Fruit fly (Drosophila melanogaster) whole organism, embryonic: ENCODE measurements around the gene wb.

Source experiments
- Ada2b ChIP-seq: fragments of 200-800 bp; sonication (Bioruptor generic); IDR thresholded peaks from 2 replicates; pipeline ENCODE4 v1.3.6; 2022; ENCODE audit warnings: missing biosample characterization, missing genetic modification characterization
- CG10267 ChIP-seq: fragments of 200-800 bp; sonication (Bioruptor generic); optimal IDR thresholded peaks from 2 replicates; lab custom pipeline; 2018; ENCODE audit warnings: missing biosample characterization, mild to moderate bottlenecking, missing genetic modification characterization, moderate library complexity
- CG10366 ChIP-seq: fragments of 200-800 bp; sonication (Bioruptor generic); IDR thresholded peaks from 2 replicates; pipeline ENCODE4 v1.3.6; 2022; ENCODE audit warnings: missing biosample characterization, missing genetic modification characterization
- CG11398 ChIP-seq: fragments of 200-800 bp; sonication (Bioruptor generic); optimal IDR thresholded peaks from 2 replicates; lab custom pipeline; 2016; ENCODE audit warnings: missing biosample characterization, missing genetic modification characterization
- CG12219 ChIP-seq: fragments of 200-800 bp; sonication (Bioruptor generic); optimal IDR thresholded peaks from 3 replicates; lab custom pipeline; 2018; ENCODE audit warnings: missing biosample characterization, mild to moderate bottlenecking, missing genetic modification characterization
- CG13123 ChIP-seq: fragments of 200-800 bp; sonication (Bioruptor generic); optimal IDR thresholded peaks from 2 replicates; lab custom pipeline; 2016; ENCODE audit warnings: missing biosample characterization, missing genetic modification characterization
- CG13424 ChIP-seq: fragments of 200-800 bp; sonication (Bioruptor generic); optimal IDR thresholded peaks from 2 replicates; lab custom pipeline; 2019; ENCODE audit warnings: missing biosample characterization, mild to moderate bottlenecking, missing genetic modification characterization, moderate library complexity
- CG14050 ChIP-seq: fragments of 200-800 bp; sonication (Bioruptor generic); IDR thresholded peaks from 3 replicates; pipeline ENCODE4 v1.3.6; 2022; ENCODE audit warnings: missing biosample characterization, missing genetic modification characterization
- CG15696 ChIP-seq: fragments of 200-800 bp; sonication (Bioruptor generic); optimal IDR thresholded peaks from 2 replicates; lab custom pipeline; 2019; ENCODE audit warnings: missing biosample characterization, mild to moderate bottlenecking, missing genetic modification characterization, moderate library complexity
- CG17359 ChIP-seq: fragments of 200-800 bp; sonication (Bioruptor generic); optimal IDR thresholded peaks from 3 replicates; lab custom pipeline; 2018; ENCODE audit warnings: missing biosample characterization, mild to moderate bottlenecking, missing genetic modification characterization, moderate library complexity
- CG17361 ChIP-seq: fragments of 200-800 bp; sonication (Bioruptor generic); IDR thresholded peaks from 3 replicates; pipeline ENCODE4 v1.3.6; 2022; ENCODE audit warnings: missing biosample characterization, missing genetic modification characterization
- CG18262 ChIP-seq: fragments of 200-800 bp; optimal IDR thresholded peaks from 3 replicates; lab custom pipeline; 2019; ENCODE audit warnings: missing biosample characterization, mild to moderate bottlenecking, missing genetic modification characterization, moderate library complexity
- CG18476 ChIP-seq: fragments of 200-800 bp; sonication (Bioruptor generic); optimal IDR thresholded peaks from 2 replicates; lab custom pipeline; 2016; ENCODE audit warnings: missing biosample characterization, mild to moderate bottlenecking, missing genetic modification characterization
- CG2712 ChIP-seq: fragments of 200-800 bp; optimal IDR thresholded peaks from 3 replicates; lab custom pipeline; 2019; ENCODE audit warnings: missing biosample characterization, mild to moderate bottlenecking, missing genetic modification characterization, moderate library complexity
- CG2875 ChIP-seq: fragments of 200-800 bp; sonication (Bioruptor generic); optimal IDR thresholded peaks from 2 replicates; lab custom pipeline; 2017; ENCODE audit warnings: missing biosample characterization, mild to moderate bottlenecking, missing genetic modification characterization, missing genetic modification reagents
- CG33557 ChIP-seq: fragments of 200-800 bp; sonication (Bioruptor generic); optimal IDR thresholded peaks from 2 replicates; lab custom pipeline; 2019; ENCODE audit warnings: missing biosample characterization, mild to moderate bottlenecking, missing genetic modification characterization, moderate library complexity
- CG4328 ChIP-seq: fragments of 200-800 bp; sonication (Bioruptor generic); optimal IDR thresholded peaks from 3 replicates; lab custom pipeline; 2017; ENCODE audit warnings: missing biosample characterization, missing genetic modification reagents, missing genetic modification characterization
- CG6254 ChIP-seq: fragments of 200-800 bp; sonication (Bioruptor generic); optimal IDR thresholded peaks from 3 replicates; lab custom pipeline; 2017; ENCODE audit warnings: mild to moderate bottlenecking, missing biosample characterization, missing genetic modification reagents, missing genetic modification characterization
- CG7839 ChIP-seq: fragments of 200-800 bp; sonication (Bioruptor generic); optimal IDR thresholded peaks from 3 replicates; lab custom pipeline; 2018; ENCODE audit warnings: missing biosample characterization, mild to moderate bottlenecking, missing genetic modification characterization, moderate library complexity
- Dad ChIP-seq: fragments of 200-800 bp; sonication (Bioruptor generic); optimal IDR thresholded peaks from 3 replicates; lab custom pipeline; 2016; ENCODE audit warnings: missing biosample characterization, missing genetic modification characterization
- Dref ChIP-seq: fragments of 200-800 bp; sonication (Bioruptor generic); IDR thresholded peaks from 2 replicates; pipeline ENCODE4 v1.3.6; 2022; ENCODE audit warnings: missing biosample characterization, missing genetic modification characterization
- E2f1 ChIP-seq: fragments of 200-800 bp; sonication (Bioruptor generic); IDR thresholded peaks from 2 replicates; pipeline ENCODE4 v1.3.6; 2022; ENCODE audit warnings: missing biosample characterization, missing genetic modification characterization
- ERR ChIP-seq: fragments of 200-800 bp; sonication (Bioruptor generic); optimal IDR thresholded peaks from 2 replicates; lab custom pipeline; 2016; ENCODE audit warnings: missing biosample characterization, missing genetic modification characterization
- Ets65A ChIP-seq: fragments of 200-800 bp; sonication (Bioruptor generic); peaks from one replicate; lab custom pipeline; 2016; ENCODE audit warnings: missing biosample characterization, missing genetic modification characterization
- Fer1 ChIP-seq: fragments of 200-800 bp; sonication (Bioruptor generic); optimal IDR thresholded peaks from 2 replicates; lab custom pipeline; 2017; ENCODE audit warnings: missing biosample characterization, mild to moderate bottlenecking, missing genetic modification characterization
- H2.0 ChIP-seq: fragments of 200-800 bp; sonication (Bioruptor generic); IDR thresholded peaks from 2 replicates; pipeline ENCODE4 v1.3.6; 2022; ENCODE audit warnings: missing biosample characterization, missing genetic modification characterization
- Hr78 ChIP-seq, 2 experiments: fragments of 200-800 bp in 1 of 2; fragments of >200 bp in 1 of 2; sonication (Bioruptor generic) in 1 of 2; optimal IDR thresholded peaks; 2 replicates each; lab custom pipeline; 2017 to 2019; ENCODE audit warnings: missing biosample characterization in 2 of 2, missing genetic modification characterization in 2 of 2, mild to moderate bottlenecking in 1 of 2, moderate library complexity in 1 of 2
- Mrtf ChIP-seq: fragments of 200-800 bp; sonication (Bioruptor generic); IDR thresholded peaks from 3 replicates; pipeline ENCODE4 v1.3.6; 2022; ENCODE audit warnings: missing biosample characterization, missing genetic modification characterization
- Rfx ChIP-seq: fragments of 200-800 bp; sonication (Bioruptor generic); IDR thresholded peaks from 2 replicates; pipeline ENCODE4 v1.3.6; 2022; ENCODE audit warnings: missing biosample characterization, missing genetic modification characterization
- Spps ChIP-seq: fragments of 200-800 bp; sonication (Bioruptor generic); optimal IDR thresholded peaks from 2 replicates; lab custom pipeline; 2018; ENCODE audit warnings: missing biosample characterization, mild to moderate bottlenecking, missing genetic modification characterization
- Sry-β ChIP-seq: fragments of 200-800 bp; sonication (Bioruptor generic); optimal IDR thresholded peaks from 2 replicates; lab custom pipeline; 2018; ENCODE audit warnings: missing biosample characterization, mild to moderate bottlenecking, missing genetic modification characterization, moderate library complexity
- Sry-δ ChIP-seq: fragments of 200-800 bp; sonication (Bioruptor generic); optimal IDR thresholded peaks from 2 replicates; lab custom pipeline; 2016; ENCODE audit warnings: missing biosample characterization, missing genetic modification characterization
- Taf1 ChIP-seq: fragments of 200-800 bp; sonication (Bioruptor generic); IDR thresholded peaks from 2 replicates; pipeline ENCODE4 v1.3.6; 2022; ENCODE audit warnings: missing biosample characterization, missing genetic modification characterization
- al ChIP-seq: fragments of 200-800 bp; sonication (Bioruptor generic); IDR thresholded peaks from 2 replicates; pipeline ENCODE4 v1.3.6; 2022; ENCODE audit warnings: missing biosample characterization, missing genetic modification characterization
- ash1 ChIP-seq: fragments of 200-800 bp; sonication (Bioruptor generic); optimal IDR thresholded peaks from 2 replicates; lab custom pipeline; 2018; ENCODE audit warnings: missing biosample characterization, mild to moderate bottlenecking, missing genetic modification characterization
- bbx ChIP-seq: fragments of 200-800 bp; sonication (Bioruptor generic); IDR thresholded peaks from 2 replicates; pipeline ENCODE4 v1.3.6; 2022; ENCODE audit warnings: missing biosample characterization, missing genetic modification characterization; ENCODE audit not compliant: partially characterized antibody
- ci ChIP-seq: fragments of 200-800 bp; sonication (Bioruptor generic); IDR thresholded peaks from 3 replicates; pipeline ENCODE4 v1.3.6; 2022; ENCODE audit warnings: missing biosample characterization, missing genetic modification characterization
- croc ChIP-seq: fragments of 200-800 bp; sonication (Bioruptor generic); conservative IDR thresholded peaks from 3 replicates; pipeline ENCODE4 v1.3.6; 2022; ENCODE audit warnings: missing biosample characterization, missing genetic modification characterization
- dpn ChIP-seq, 2 experiments: fragments of 200-800 bp; sonication (Bioruptor generic); optimal IDR thresholded peaks; 3 replicates each; lab custom pipeline; 2016; ENCODE audit warnings: missing biosample characterization in 2 of 2, missing genetic modification characterization in 2 of 2
- gsb ChIP-seq: fragments of 200-800 bp; sonication (Bioruptor generic); IDR thresholded peaks from 2 replicates; pipeline ENCODE4 v1.3.6; 2022; ENCODE audit warnings: missing biosample characterization, missing genetic modification characterization
- gsb-n ChIP-seq: fragments of 200-800 bp; sonication (Bioruptor generic); optimal IDR thresholded peaks from 3 replicates; lab custom pipeline; 2018; ENCODE audit warnings: missing biosample characterization, mild to moderate bottlenecking, missing genetic modification characterization
- inv ChIP-seq: fragments of 200-800 bp; sonication (Bioruptor generic); IDR thresholded peaks from 2 replicates; pipeline ENCODE4 v1.3.6; 2022; ENCODE audit warnings: missing biosample characterization, missing genetic modification characterization; ENCODE audit not compliant: partially characterized antibody
- nerfin-2 ChIP-seq: fragments of 200-800 bp; sonication (Bioruptor generic); IDR thresholded peaks from 2 replicates; pipeline ENCODE4 v1.3.6; 2022; ENCODE audit warnings: missing biosample characterization, missing genetic modification characterization; ENCODE audit not compliant: partially characterized antibody
- sima ChIP-seq: fragments of 200-800 bp; sonication (Bioruptor generic); optimal IDR thresholded peaks from 2 replicates; lab custom pipeline; 2016; ENCODE audit warnings: missing biosample characterization, missing genetic modification characterization
- slou ChIP-seq: fragments of 200-800 bp; sonication (Bioruptor generic); optimal IDR thresholded peaks from 3 replicates; lab custom pipeline; 2016; ENCODE audit warnings: missing biosample characterization, missing genetic modification characterization
- so ChIP-seq: fragments of 200-800 bp; sonication (Bioruptor generic); IDR thresholded peaks from 3 replicates; pipeline ENCODE4 v1.3.6; 2022; ENCODE audit warnings: missing biosample characterization, missing genetic modification characterization
- stwl ChIP-seq: fragments of 200-800 bp; sonication (Bioruptor generic); optimal IDR thresholded peaks from 3 replicates; lab custom pipeline; 2018; ENCODE audit warnings: missing biosample characterization, mild to moderate bottlenecking, missing genetic modification characterization, moderate library complexity
- tup ChIP-seq: fragments of 200-800 bp; sonication (Bioruptor generic); optimal IDR thresholded peaks from 2 replicates; lab custom pipeline; 2016; ENCODE audit warnings: missing biosample characterization, mild to moderate bottlenecking, missing genetic modification characterization, moderate library complexity
- twi ChIP-seq: fragments of 200-800 bp; optimal IDR thresholded peaks from 2 replicates; lab custom pipeline; 2019; ENCODE audit warnings: missing biosample characterization, mild to moderate bottlenecking, missing genetic modification characterization, moderate library complexity
- tx ChIP-seq: fragments of 200-800 bp; sonication (Bioruptor generic); optimal IDR thresholded peaks from 2 replicates; lab custom pipeline; 2016; ENCODE audit warnings: missing biosample characterization, missing genetic modification characterization

wb gene

dm6 chr2L:14234627-14235308 is 28.1 kb upstream of the wb start (continued):
- TF ChIP-seq sima (GFP tag; lab: Kevin White, UChicago) (no peak), so (0 out of 3 replicates have a peak, but pooled peaks have one; percentile 55), CG2712 (tag; lab: Kevin White, UChicago) (peak; percentile 75), Sry-β (no peak), twi (tag; lab: Kevin White, UChicago) (peak; percentile 6), Dref (GFP tag; lab: Robert Waterston, UW) (no peak), H2.0 (GFP tag; lab: Robert Waterston, UW) (no peak), CG17361 (GFP tag; lab: Robert Waterston, UW) (no peak), inv (GFP tag; lab: Robert Waterston, UW) (no peak), CG18476 (GFP tag; lab: Kevin White, UChicago) (no peak), CG11398 (GFP tag; lab: Kevin White, UChicago) (no peak), Ada2b (GFP tag; lab: Robert Waterston, UW) (no peak), CG15696 (tag; lab: Kevin White, UChicago) (no peak), stwl (no peak), croc (no peak), gsb-n (peak; percentile 3), Ets65A (GFP tag; lab: Kevin White, UChicago) (no peak), CG33557 (GFP tag; lab: Kevin White, UChicago) (peak; percentile 15), ERR (no peak), CG4328 (GFP tag; lab: Kevin White, UChicago) (no peak), slou (GFP tag; lab: Kevin White, UChicago) (no peak), tup (GFP tag; lab: Kevin White, UChicago) (no peak), Dad (GFP tag; lab: Kevin White, UChicago) (no peak), CG12219 (GFP tag; lab: Kevin White, UChicago) (no peak), al (GFP tag; lab: Robert Waterston, UW) (no peak), CG7839 (tag; lab: Kevin White, UChicago) (peak; percentile 30), Fer1 (no peak), CG10267 (tag; lab: Kevin White, UChicago) (peak; percentile 14), Sry-δ (no peak), bbx (GFP tag; lab: Robert Waterston, UW) (no peak), Rfx (GFP tag; lab: Robert Waterston, UW) (no peak), Taf1 (GFP tag; lab: Robert Waterston, UW) (no peak), CG13123 (no peak), CG17359 (peak; percentile 45), Hr78 (GFP tag; optimal IDR thresholded peaks at IDR 0.05; lab: Kevin White, UChicago) (no peak), nerfin-2 (GFP tag; lab: Robert Waterston, UW) (no peak), Mrtf (GFP tag; lab: Robert Waterston, UW) (no peak), tx (GFP tag; lab: Kevin White, UChicago) (no peak), gsb (GFP tag; lab: Robert Waterston, UW) (no peak), ash1 (GFP tag; lab: Kevin White, UChicago) (no peak), CG6254 (GFP tag; lab: Kevin White, UChicago) (peak; percentile 57), dpn (GFP tag; optimal IDR thresholded peaks at IDR 0.05; lab: Kevin White, UChicago) (no peak), CG14050 (GFP tag; lab: Robert Waterston, UW) (no peak), E2f1 (no peak), ci (peak; percentile 39; the same call in 1 of the 3 replicates), CG10366 (GFP tag; lab: Robert Waterston, UW) (no peak; the same call in 1 of the 2 replicates), Spps (tag; lab: Kevin White, UChicago) (peak; percentile 50), CG13424 (tag; lab: Kevin White, UChicago) (peak; percentile 4), CG18262 (tag; lab: Kevin White, UChicago) (peak; percentile 75), CG2875 (peak; percentile 31)
